Fruit fly (Drosophila melanogaster) whole organism, wandering third instar larva: Measurements from ENCODE around the gene CG1492.

Source experiments
- Abd-B ChIP-seq: fragments of >200 bp; optimal IDR thresholded peaks from 2 replicates; lab custom pipeline; 2017; ENCODE audit warnings: missing biosample characterization, missing genetic modification characterization
- CG9705 ChIP-seq: fragments of 200-800 bp; sonication (Bioruptor generic); optimal IDR thresholded peaks from 2 replicates; lab custom pipeline; 2018; ENCODE audit warnings: missing biosample characterization, mild to moderate bottlenecking, missing genetic modification characterization
- Dfd ChIP-seq: fragments of >200 bp; optimal IDR thresholded peaks from 2 replicates; lab custom pipeline; 2017; ENCODE audit warnings: missing biosample characterization, missing genetic modification characterization
- GATAd ChIP-seq: sonication (Bioruptor generic); optimal IDR thresholded peaks from 2 replicates; lab custom pipeline; 2016; ENCODE audit warnings: missing biosample characterization, missing genetic modification characterization
- HLH106 ChIP-seq: fragments of 200-800 bp; optimal IDR thresholded peaks from 3 replicates; lab custom pipeline; 2019; ENCODE audit warnings: missing biosample characterization, mild to moderate bottlenecking, missing genetic modification characterization, moderate library complexity
- Hnf4 ChIP-seq: fragments of 200-800 bp; sonication (Bioruptor generic); optimal IDR thresholded peaks from 2 replicates; lab custom pipeline; 2016; ENCODE audit warnings: missing biosample characterization, mild to moderate bottlenecking, missing genetic modification characterization
- Hr78 ChIP-seq: fragments of >200 bp; optimal IDR thresholded peaks from 2 replicates; lab custom pipeline; 2017; ENCODE audit warnings: missing biosample characterization, missing genetic modification characterization
- Jra ChIP-seq: sonication (Bioruptor generic); optimal IDR thresholded peaks from 2 replicates; lab custom pipeline; 2016; ENCODE audit warnings: missing biosample characterization, missing genetic modification characterization
- Mio ChIP-seq: sonication (Bioruptor generic); optimal IDR thresholded peaks from 2 replicates; lab custom pipeline; 2016; ENCODE audit warnings: missing biosample characterization, missing genetic modification characterization
- Myc ChIP-seq: fragments of >200 bp; optimal IDR thresholded peaks from 2 replicates; lab custom pipeline; 2017
- Rel ChIP-seq, 2 experiments: fragments of 200-800 bp; sonication (Bioruptor generic) in 1 of 2; optimal IDR thresholded peaks; 2 replicates in 1 of 2; 3 replicates in 1 of 2; lab custom pipeline; 2016 to 2019; ENCODE audit warnings: mild to moderate bottlenecking in 2 of 2, missing biosample characterization in 2 of 2, missing genetic modification characterization in 2 of 2, moderate library complexity in 1 of 2
- Sp1 ChIP-seq: fragments of 200-800 bp; sonication (Bioruptor generic); optimal IDR thresholded peaks from 3 replicates; lab custom pipeline; 2019; ENCODE audit warnings: missing biosample characterization, mild to moderate bottlenecking, missing genetic modification characterization, moderate library complexity
- Vsx2 ChIP-seq: fragments of 200-300, 225-300 bp; sonication (Bioruptor generic); optimal IDR thresholded peaks from 2 replicates; lab custom pipeline; 2018; ENCODE audit warnings: missing biosample characterization, missing genetic modification characterization; ENCODE audit not compliant: partially characterized antibody
- br ChIP-seq: fragments of 200-800 bp; sonication (Bioruptor generic); optimal IDR thresholded peaks from 2 replicates; lab custom pipeline; 2016; ENCODE audit warnings: missing biosample characterization, missing genetic modification characterization
- brk ChIP-seq: fragments of 200-800 bp; sonication (Bioruptor generic); optimal IDR thresholded peaks from 2 replicates; lab custom pipeline; 2016; ENCODE audit warnings: missing biosample characterization, mild to moderate bottlenecking, missing genetic modification characterization
- dl ChIP-seq, 2 experiments: fragments of 175-275, 200-275 bp in 1 of 2; fragments of 200-275 bp in 1 of 2; sonication (Bioruptor generic); optimal IDR thresholded peaks; lab custom pipeline; 2018; ENCODE audit warnings: mild to moderate bottlenecking in 2 of 2, missing biosample characterization in 2 of 2, missing genetic modification characterization in 2 of 2, moderate library complexity in 2 of 2; ENCODE audit not compliant: partially characterized antibody in 2 of 2, insufficient read depth in 1 of 2
- dmrt93B ChIP-seq: fragments of 200-800 bp; sonication (Bioruptor generic); optimal IDR thresholded peaks from 2 replicates; lab custom pipeline; 2018; ENCODE audit warnings: missing biosample characterization, mild to moderate bottlenecking, missing genetic modification characterization
- dsf ChIP-seq: sonication (Bioruptor generic); optimal IDR thresholded peaks from 2 replicates; lab custom pipeline; 2016; ENCODE audit warnings: missing biosample characterization, missing genetic modification characterization, borderline replicate concordance
- foxo ChIP-seq, 2 experiments: fragments of 200-800 bp; sonication (Bioruptor generic); optimal IDR thresholded peaks; 2 replicates in 1 of 2; 3 replicates in 1 of 2; lab custom pipeline; 2016 to 2017; ENCODE audit warnings: missing biosample characterization in 2 of 2, missing genetic modification characterization in 2 of 2
- fru ChIP-seq: fragments of 200-800 bp; sonication (Bioruptor generic); optimal IDR thresholded peaks from 3 replicates; lab custom pipeline; 2016; ENCODE audit warnings: missing biosample characterization, mild to moderate bottlenecking, missing genetic modification characterization
- h ChIP-seq: fragments of 200-800 bp; sonication (Bioruptor generic); optimal IDR thresholded peaks from 3 replicates; lab custom pipeline; 2016; ENCODE audit warnings: missing biosample characterization, mild to moderate bottlenecking, missing genetic modification characterization
- pan ChIP-seq: fragments of >200 bp; optimal IDR thresholded peaks from 2 replicates; lab custom pipeline; 2017
- psq ChIP-seq: fragments of 200-800 bp; sonication (Bioruptor generic); optimal IDR thresholded peaks from 3 replicates; lab custom pipeline; 2017; ENCODE audit warnings: missing biosample characterization, mild to moderate bottlenecking, missing genetic modification characterization, moderate library complexity
- rgr ChIP-seq: fragments of 200-800 bp; sonication (Bioruptor generic); optimal IDR thresholded peaks from 3 replicates; lab custom pipeline; 2016; ENCODE audit warnings: missing biosample characterization, mild to moderate bottlenecking, missing genetic modification characterization
- sage ChIP-seq: fragments of 200-800 bp; sonication (Bioruptor generic); optimal IDR thresholded peaks from 2 replicates; lab custom pipeline; 2016; ENCODE audit warnings: missing biosample characterization, mild to moderate bottlenecking, missing genetic modification characterization
- sv ChIP-seq: fragments of 200-800 bp; sonication (Bioruptor generic); optimal IDR thresholded peaks from 3 replicates; lab custom pipeline; 2016; ENCODE audit warnings: missing biosample characterization, missing genetic modification characterization
- usp ChIP-seq: fragments of >200 bp; optimal IDR thresholded peaks from 2 replicates; lab custom pipeline; 2017; ENCODE audit warnings: missing biosample characterization, missing genetic modification characterization
- woc ChIP-seq: sonication (Bioruptor generic); optimal IDR thresholded peaks from 2 replicates; lab custom pipeline; 2016; ENCODE audit warnings: missing biosample characterization, mild to moderate bottlenecking, missing genetic modification characterization

The CG1492 gene

DNA sequence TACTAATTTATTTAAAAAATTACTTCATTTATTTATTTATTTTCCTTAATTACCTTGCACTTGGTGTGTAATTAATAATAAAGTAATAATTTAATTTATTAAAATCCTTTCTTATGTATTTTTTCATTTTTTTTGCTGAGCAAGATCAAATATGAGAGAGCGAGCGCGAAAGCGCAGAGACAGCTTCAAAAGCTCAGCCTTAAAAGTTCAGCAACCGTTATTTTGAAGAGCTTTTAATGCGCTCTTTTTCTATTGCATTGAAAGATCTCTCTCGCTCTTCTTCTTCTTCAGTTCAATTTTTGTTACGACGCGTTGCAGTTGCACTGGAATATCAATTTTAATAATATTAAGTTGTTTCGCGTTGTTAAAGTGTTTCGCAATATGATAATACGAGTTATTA lies 31.4 kb upstream of the CG1492 start, which contains the start of gene Ten-a:
TSS of gene Ten-a (plus strand) at position 301 of the 400 bp plus-strand sequence.
- no peak for TF ChIP-seq Jra (GFP tag; lab: Kevin White, UChicago)
- no peak for TF ChIP-seq fru (GFP tag; lab: Kevin White, UChicago)
- TF ChIP-seq h (GFP tag; lab: Kevin White, UChicago) = no peak
- TF ChIP-seq sage (GFP tag; lab: Kevin White, UChicago) = no peak
- no peak for TF ChIP-seq psq (GFP tag; lab: Kevin White, UChicago)
- no peak for TF ChIP-seq dmrt93B (GFP tag; lab: Kevin White, UChicago)
- no peak for TF ChIP-seq Rel (GFP tag; optimal IDR thresholded peaks at IDR 0.05; lab: Kevin White, UChicago)
- TF ChIP-seq Rel (tag; optimal IDR thresholded peaks at IDR 0.05; lab: Kevin White, UChicago) = no peak
- no peak for TF ChIP-seq Vsx2 (GFP tag; lab: Kevin White, UChicago)
- TF ChIP-seq, all 38 proteins: peak for 0

- TF ChIP-seq brk = peak; percentile 19
- TF ChIP-seq Myc = peak; percentile 51
- no peak for TF ChIP-seq dl (GFP tag; optimal IDR thresholded peaks at IDR 0.05; lab: Kevin White, UChicago; ENCODE audit: insufficient read depth in 1 of 2, partially characterized antibody in 2 of 2)
- TF ChIP-seq, all 38 proteins: peak for 2
Measured at dm6 chrX:12035207-12035606, 23.2 kb upstream of the CG1492 start.

- TF ChIP-seq Mio (no peak), CG9705 (no peak), pan (lab: Kevin White, UChicago) (no peak), HLH106 (tag; lab: Kevin White, UChicago) (no peak), Sp1 (GFP tag; lab: Kevin White, UChicago) (no peak), sv (GFP tag; lab: Kevin White, UChicago) (no peak)
Measured at dm6 chrX:12034713-12035112, 22.7 kb upstream of the CG1492 start.

DNA sequence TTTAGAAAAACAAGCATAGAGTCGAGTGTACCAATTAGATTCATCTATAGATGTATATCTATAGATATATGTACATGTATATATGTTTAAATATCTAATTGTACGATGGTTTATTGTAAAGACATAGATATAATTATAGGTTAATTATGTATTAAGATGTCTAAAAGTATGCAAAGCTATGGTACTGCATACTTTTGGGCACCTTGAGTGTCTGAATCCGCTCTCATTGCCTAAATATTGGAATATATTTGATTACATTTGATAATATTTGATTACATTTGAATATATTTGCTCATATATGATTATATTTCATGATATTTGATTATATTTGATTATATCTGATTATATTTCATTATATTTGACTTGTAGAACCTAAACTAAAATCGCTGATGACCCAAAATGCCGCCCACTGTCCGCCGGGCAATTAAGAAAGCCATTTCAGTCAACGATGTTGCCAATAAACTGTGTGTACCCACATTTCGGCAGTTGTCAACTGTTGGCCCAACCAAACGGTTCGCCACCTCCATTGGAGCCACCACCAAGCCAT lies 20.2 kb upstream of the CG1492 start, which contains the start of gene Cyp318a1:
TSS of gene Cyp318a1 (plus strand) at position 497 of the 547 bp plus-strand sequence.
- no peak for TF ChIP-seq Dfd
- no peak for TF ChIP-seq rgr (GFP tag; lab: Kevin White, UChicago)
- no peak for TF ChIP-seq Mio
- TF ChIP-seq br (GFP tag; lab: Kevin White, UChicago) = no peak
- no peak for TF ChIP-seq CG9705
- no peak for TF ChIP-seq Hnf4 (GFP tag; lab: Kevin White, UChicago)
- TF ChIP-seq Rel (GFP tag; optimal IDR thresholded peaks at IDR 0.05; lab: Kevin White, UChicago) = no peak
- TF ChIP-seq Rel (tag; optimal IDR thresholded peaks at IDR 0.05; lab: Kevin White, UChicago) = no peak
- TF ChIP-seq fru (GFP tag; lab: Kevin White, UChicago) = no peak
- TF ChIP-seq dsf (GFP tag; lab: Kevin White, UChicago) = no peak
- no peak for TF ChIP-seq foxo (GFP tag; optimal IDR thresholded peaks at IDR 0.05; lab: Kevin White, UChicago)
- no peak for TF ChIP-seq dmrt93B (GFP tag; lab: Kevin White, UChicago)
- no peak for TF ChIP-seq h (GFP tag; lab: Kevin White, UChicago)
- no peak for TF ChIP-seq usp (GFP tag; lab: Kevin White, UChicago)
- no peak for TF ChIP-seq GATAd (GFP tag; lab: Kevin White, UChicago)

- TF ChIP-seq pan (lab: Kevin White, UChicago) = no peak
- TF ChIP-seq Hnf4 (GFP tag; lab: Kevin White, UChicago) = no peak
- no peak for TF ChIP-seq foxo (GFP tag; optimal IDR thresholded peaks at IDR 0.05; lab: Kevin White, UChicago)
- no peak for TF ChIP-seq Abd-B (GFP tag; lab: Kevin White, UChicago)
- no peak for TF ChIP-seq dl (GFP tag; optimal IDR thresholded peaks at IDR 0.05; lab: Kevin White, UChicago; ENCODE audit: insufficient read depth in 1 of 2, partially characterized antibody in 2 of 2)
- peak; percentile 23 for TF ChIP-seq Sp1 (GFP tag; lab: Kevin White, UChicago)
- no peak for TF ChIP-seq GATAd (GFP tag; lab: Kevin White, UChicago)
- TF ChIP-seq HLH106 (tag; lab: Kevin White, UChicago) = peak; percentile 7
- TF ChIP-seq Jra (GFP tag; lab: Kevin White, UChicago) = no peak
- TF ChIP-seq, all 38 proteins: peak for 2
Measured at dm6 chrX:12031400-12031799, 19.4 kb upstream of the CG1492 start, which contains the start of gene Cyp311a1. Gene Cyp311a1 (minus strand): TSS chrX:12031465.

- TF ChIP-seq h (GFP tag; lab: Kevin White, UChicago) (no peak), woc (GFP tag; lab: Kevin White, UChicago) (peak; percentile 49), Sp1 (GFP tag; lab: Kevin White, UChicago) (peak; percentile 4), Myc (peak; percentile 64), sage (GFP tag; lab: Kevin White, UChicago) (no peak), Hr78 (GFP tag; lab: Kevin White, UChicago) (no peak), Rel (GFP tag; optimal IDR thresholded peaks at IDR 0.05; lab: Kevin White, UChicago) (no peak), Rel (tag; optimal IDR thresholded peaks at IDR 0.05; lab: Kevin White, UChicago) (peak; percentile 36)
Measured at dm6 chrX:12028825-12029514, 17.0 kb upstream of the CG1492 start, which contains the start of gene Usp7. Gene Usp7 (minus strand): TSS chrX:12029032.
